Fruit fly (Drosophila melanogaster) whole organism: ENCODE results near the gene CG13376.

Experiments
- CG8478 ChIP-seq: fragments of >200 bp; optimal IDR thresholded peaks from 2 replicates; lab custom pipeline; 2018; ENCODE audit warnings: inconsistent platforms
- Dll ChIP-seq: fragments of >200 bp; optimal IDR thresholded peaks from 2 replicates; lab custom pipeline; 2017
- EcR ChIP-seq, 2 experiments: fragments of >200 bp; optimal IDR thresholded peaks; 2 replicates each; lab custom pipeline; 2017; ENCODE audit warnings: missing biosample characterization in 2 of 2, missing genetic modification characterization in 2 of 2, missing genetic modification reagents in 2 of 2
- pan ChIP-seq: fragments of >200 bp; optimal IDR thresholded peaks from 2 replicates; lab custom pipeline; 2017
- psq ChIP-seq: fragments of >200 bp; optimal IDR thresholded peaks from 2 replicates; lab custom pipeline; 2017
- usp ChIP-seq: fragments of >200 bp; optimal IDR thresholded peaks from 2 replicates; lab custom pipeline; 2017; ENCODE audit warnings: missing biosample characterization, missing genetic modification characterization, mixed read lengths

The CG13376 gene

dm6 chrX:276065-276464 is 9.2 kb upstream of the CG13376 start:
- TF ChIP-seq Dll, result no peak
- no peak for TF ChIP-seq psq (lab: Kevin White, UChicago)
- no peak for TF ChIP-seq usp (GFP tag; lab: Kevin White, UChicago)
- TF ChIP-seq EcR (GFP tag; optimal IDR thresholded peaks at IDR 0.05; lab: Kevin White, UChicago), result no peak
- TF ChIP-seq pan (lab: Kevin White, UChicago), result no peak
- TF ChIP-seq CG8478 (lab: Kevin White, UChicago), result no peak

- TF ChIP-seq Dll, result no peak
- peak in 1 of 2 experiments; percentile 36 for TF ChIP-seq EcR (GFP tag; optimal IDR thresholded peaks at IDR 0.05; lab: Kevin White, UChicago)
- no peak for TF ChIP-seq usp (GFP tag; lab: Kevin White, UChicago)
Observed at dm6 chrX:267979-268378, 1.2 kb upstream of the CG13376 start.

- TF ChIP-seq usp (GFP tag; lab: Kevin White, UChicago) (no peak), psq (lab: Kevin White, UChicago) (no peak), EcR (GFP tag; optimal IDR thresholded peaks at IDR 0.05; lab: Kevin White, UChicago) (no peak), Dll (no peak), pan (lab: Kevin White, UChicago) (no peak)
Observed at dm6 chrX:265692-266091, 1.1 kb downstream of the CG13376 start.

dm6 chrX:263728-264344 is 3.0 kb downstream of the CG13376 start, which contains the start of gene CG13377:
TSS of gene CG13377 (minus strand) at chrX:263999.
- TF ChIP-seq psq (lab: Kevin White, UChicago) (no peak), CG8478 (lab: Kevin White, UChicago) (no peak), EcR (GFP tag; optimal IDR thresholded peaks at IDR 0.05; lab: Kevin White, UChicago) (no peak), usp (GFP tag; lab: Kevin White, UChicago) (no peak), Dll (no peak), pan (lab: Kevin White, UChicago) (no peak)

dm6 chrX:262836-263235 is 4.0 kb downstream of the CG13376 start:
- no peak for TF ChIP-seq psq (lab: Kevin White, UChicago)
- TF ChIP-seq pan (lab: Kevin White, UChicago), result no peak
- TF ChIP-seq Dll, result no peak
- TF ChIP-seq usp (GFP tag; lab: Kevin White, UChicago), result no peak
- no peak for TF ChIP-seq CG8478 (lab: Kevin White, UChicago)
- TF ChIP-seq EcR (GFP tag; optimal IDR thresholded peaks at IDR 0.05; lab: Kevin White, UChicago), result no peak

- TF ChIP-seq psq (lab: Kevin White, UChicago) (no peak), Dll (no peak), EcR (GFP tag; optimal IDR thresholded peaks at IDR 0.05; lab: Kevin White, UChicago) (no peak), usp (GFP tag; lab: Kevin White, UChicago) (no peak), CG8478 (lab: Kevin White, UChicago) (no peak), pan (lab: Kevin White, UChicago) (no peak)
Observed at dm6 chrX:255369-255768, 11.5 kb downstream of the CG13376 start, which contains the start of gene cin. TSS of gene cin (plus strand) at chrX:255674.

dm6 chrX:254690-255089 is 12.1 kb downstream of the CG13376 start, which contains the start of gene CG42376:
TSS of gene CG42376 (plus strand) at chrX:254876.
- no peak for TF ChIP-seq Dll
- no peak for TF ChIP-seq EcR (GFP tag; optimal IDR thresholded peaks at IDR 0.05; lab: Kevin White, UChicago)
- no peak for TF ChIP-seq CG8478 (lab: Kevin White, UChicago)
- no peak for TF ChIP-seq pan (lab: Kevin White, UChicago)
- no peak for TF ChIP-seq psq (lab: Kevin White, UChicago)
- TF ChIP-seq usp (GFP tag; lab: Kevin White, UChicago), result no peak

- TF ChIP-seq pan (lab: Kevin White, UChicago) (peak; percentile 37), usp (GFP tag; lab: Kevin White, UChicago) (no peak)
Observed at dm6 chrX:247329-247728, 19.5 kb downstream of the CG13376 start.

dm6 chrX:245802-246201 is 21.0 kb downstream of the CG13376 start, which contains the start of the genes CG3038 and G9a:
TSS of gene CG3038 (minus strand) at chrX:245856.
TSS of gene G9a (plus strand) at chrX:245978.
- no peak for TF ChIP-seq psq (lab: Kevin White, UChicago)
- no peak for TF ChIP-seq pan (lab: Kevin White, UChicago)
- TF ChIP-seq usp (GFP tag; lab: Kevin White, UChicago), result no peak
- no peak for TF ChIP-seq EcR (GFP tag; optimal IDR thresholded peaks at IDR 0.05; lab: Kevin White, UChicago)
- no peak for TF ChIP-seq Dll
- no peak for TF ChIP-seq CG8478 (lab: Kevin White, UChicago)
